Fruit fly (Drosophila melanogaster): ENCODE measurements around the gene Pect.

DNA sequence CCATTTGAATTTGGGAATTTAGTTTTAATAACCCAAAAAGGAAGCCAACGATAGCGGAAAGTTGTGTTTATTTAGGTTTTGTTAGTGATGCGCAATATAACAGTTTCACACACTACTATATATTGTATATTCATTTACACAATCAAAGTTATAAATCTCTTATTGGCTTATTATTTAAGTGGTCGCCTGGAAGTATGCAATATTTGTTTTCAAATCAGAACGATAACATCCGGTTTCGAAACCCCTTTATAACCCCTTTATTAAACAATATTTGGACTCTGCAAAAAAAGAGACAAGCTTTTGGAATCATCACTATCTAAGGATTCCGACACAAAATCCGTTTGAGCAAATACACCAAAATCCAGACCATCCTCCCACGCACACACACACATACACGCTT lies 45.7 kb upstream of the Pect start:
- TF ChIP-seq CG5204 (GFP tag; optimal IDR thresholded peaks at IDR 0.05), result no peak
- TF ChIP-seq toe (GFP tag; optimal IDR thresholded peaks at IDR 0.05), result peak; percentile 33
- TF ChIP-seq CG33017 (tag; optimal IDR thresholded peaks at IDR 0.05), result no peak
- TF ChIP-seq CG1620 (GFP tag; optimal IDR thresholded peaks at IDR 0.05), result no peak
- TF ChIP-seq Clk (GFP tag; optimal IDR thresholded peaks at IDR 0.05), result no peak
- TF ChIP-seq cic (GFP tag; optimal IDR thresholded peaks at IDR 0.05), result no peak
- TF ChIP-seq bab1 (GFP tag; optimal IDR thresholded peaks at IDR 0.05), result peak; percentile 60
- TF ChIP-seq kay (GFP tag; ENCODE audit: borderline replicate concordance), result no peak

Measured in whole organism, adult.